Fruit fly (Drosophila melanogaster): ENCODE measurements around the gene CG4393.

The CG4393 gene

dm6 chr3R:23392235-23392634 lies 7.7 kb upstream of the CG4393 start (continued):
- TF ChIP-seq Blimp-1 (GFP tag; optimal IDR thresholded peaks at IDR 0.05) (no peak), CG10631 (GFP tag; optimal IDR thresholded peaks at IDR 0.05) (peak; percentile 56), ss (GFP tag; optimal IDR thresholded peaks at IDR 0.05) (no peak), CG7368 (GFP tag; optimal IDR thresholded peaks at IDR 0.05) (no peak), CG16779 (tag; optimal IDR thresholded peaks at IDR 0.05) (no peak), achi (GFP tag; optimal IDR thresholded peaks at IDR 0.05) (peak; percentile 14), lz (GFP tag; optimal IDR thresholded peaks at IDR 0.05) (no peak), salr (GFP tag; optimal IDR thresholded peaks at IDR 0.05) (peak in 1 of 2 experiments; percentile 52), Sox102F (GFP tag; optimal IDR thresholded peaks at IDR 0.05) (no peak), eg (GFP tag; IDR thresholded peaks at IDR 0.05) (peak; percentile 70; the same call in 2 of the 3 replicates), CG8632 (GFP tag; optimal IDR thresholded peaks at IDR 0.05) (no peak), Gug (GFP tag; IDR thresholded peaks at IDR 0.05) (no peak; the same call in 1 of the 2 replicates), dac (GFP tag; optimal IDR thresholded peaks at IDR 0.05) (peak; percentile 46), net (GFP tag; optimal IDR thresholded peaks at IDR 0.05) (peak; percentile 1), CG6792 (GFP tag; optimal IDR thresholded peaks at IDR 0.05) (no peak), Eip78C (GFP tag) (peak; percentile 80), CG9139 (GFP tag; optimal IDR thresholded peaks at IDR 0.05) (no peak), CG11762 (GFP tag; optimal IDR thresholded peaks at IDR 0.05; ENCODE audit: insufficient read depth) (no peak), Met (GFP tag; optimal IDR thresholded peaks at IDR 0.05) (no peak), Hr39 (GFP tag; optimal IDR thresholded peaks at IDR 0.05) (no peak), CG6276 (GFP tag; optimal IDR thresholded peaks at IDR 0.05) (no peak), Sox15 (GFP tag; optimal IDR thresholded peaks at IDR 0.05) (no peak), Ets21C (GFP tag; optimal IDR thresholded peaks at IDR 0.05) (no peak), cyc (GFP tag; optimal IDR thresholded peaks at IDR 0.05) (no peak)

DNA sequence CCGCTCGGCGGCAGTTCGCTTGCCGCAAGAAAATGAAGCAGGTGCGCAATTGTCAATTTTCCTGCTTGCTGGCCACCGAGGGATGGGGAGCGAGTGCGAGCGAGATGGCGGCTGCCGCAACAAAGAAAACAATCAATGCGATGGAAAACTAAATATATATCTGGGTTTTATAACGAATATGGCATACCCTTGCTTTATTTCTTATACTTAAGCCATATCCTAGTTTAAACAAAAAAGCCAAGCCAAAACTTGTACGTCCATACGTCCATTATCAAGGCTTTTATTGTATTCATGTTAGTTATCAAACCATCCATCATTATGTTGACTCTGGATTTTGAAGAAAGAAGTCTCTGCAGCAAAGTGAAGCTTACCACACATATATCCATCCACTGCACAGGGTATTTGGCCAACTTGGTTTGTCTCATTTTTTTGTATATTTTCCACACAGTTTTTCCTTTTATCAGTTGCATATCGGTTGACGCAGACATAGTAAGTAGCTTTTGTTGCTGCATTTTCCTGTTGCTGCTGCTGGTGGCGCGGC lies 6.3 kb upstream of the CG4393 start:
- peak; percentile 36; the same call in 1 of the 3 replicates for TF ChIP-seq eg (GFP tag; IDR thresholded peaks at IDR 0.05)
- TF ChIP-seq Met (GFP tag; optimal IDR thresholded peaks at IDR 0.05) = no peak
- peak; percentile 49 for TF ChIP-seq CG6276 (GFP tag; optimal IDR thresholded peaks at IDR 0.05)
- peak; percentile 43 for TF ChIP-seq CG4318 (GFP tag; optimal IDR thresholded peaks at IDR 0.05)
- peak; percentile 67 for TF ChIP-seq Hr4 (GFP tag; optimal IDR thresholded peaks at IDR 0.05)
- TF ChIP-seq Eip78C (GFP tag) = peak; percentile 53
- no peak for TF ChIP-seq fkh (GFP tag; optimal IDR thresholded peaks at IDR 0.05)
- TF ChIP-seq CG32006 (GFP tag; optimal IDR thresholded peaks at IDR 0.05) = peak; percentile 75
- no peak for TF ChIP-seq net (GFP tag; optimal IDR thresholded peaks at IDR 0.05)
- TF ChIP-seq CG8119 (GFP tag; IDR thresholded peaks at IDR 0.05) = peak; percentile 61; the same call in 1 of the 3 replicates
- no peak for TF ChIP-seq cyc (GFP tag; optimal IDR thresholded peaks at IDR 0.05)
- TF ChIP-seq CG15336 (GFP tag; IDR thresholded peaks at IDR 0.05) = peak; percentile 69
- peak; percentile 32 for TF ChIP-seq dac (GFP tag; optimal IDR thresholded peaks at IDR 0.05)
- TF ChIP-seq Eip75B (GFP tag; optimal IDR thresholded peaks at IDR 0.05) = no peak

- TF ChIP-seq CG8319 (GFP tag; optimal IDR thresholded peaks at IDR 0.05) = no peak
- no peak for TF ChIP-seq CG10669 (GFP tag; optimal IDR thresholded peaks at IDR 0.05)
- no peak for TF ChIP-seq CG4318 (GFP tag; optimal IDR thresholded peaks at IDR 0.05)
- no peak for TF ChIP-seq Hr4 (GFP tag; optimal IDR thresholded peaks at IDR 0.05)
- no peak for TF ChIP-seq Sox14 (GFP tag; optimal IDR thresholded peaks at IDR 0.05)
- TF ChIP-seq CG6163 (GFP tag; IDR thresholded peaks at IDR 0.05) = no peak
- no peak for TF ChIP-seq CG31627 (GFP tag; optimal IDR thresholded peaks at IDR 0.05)
- TF ChIP-seq OdsH (GFP tag; optimal IDR thresholded peaks at IDR 0.05) = no peak
- no peak for TF ChIP-seq Hr38 (GFP tag; optimal IDR thresholded peaks at IDR 0.05)
- TF ChIP-seq topi (GFP tag; optimal IDR thresholded peaks at IDR 0.05) = no peak
- TF ChIP-seq CG7368 (GFP tag; optimal IDR thresholded peaks at IDR 0.05) = no peak
- TF ChIP-seq Met (GFP tag; optimal IDR thresholded peaks at IDR 0.05) = no peak
- no peak for TF ChIP-seq dac (GFP tag; optimal IDR thresholded peaks at IDR 0.05)
- TF ChIP-seq CG11762 (GFP tag; optimal IDR thresholded peaks at IDR 0.05; ENCODE audit: insufficient read depth) = no peak
- TF ChIP-seq Gug (GFP tag; IDR thresholded peaks at IDR 0.05) = no peak
- TF ChIP-seq spab (GFP tag; optimal IDR thresholded peaks at IDR 0.05) = no peak
- no peak for TF ChIP-seq eg (GFP tag; IDR thresholded peaks at IDR 0.05)
Observed at dm6 chr3R:23388798-23389197, 4.2 kb upstream of the CG4393 start, which contains the start of gene CG31515. Gene CG31515, minus strand, starts transcription at chr3R:23388898.

Measured in whole organism, prepupa.